Worm (Caenorhabditis elegans): ENCODE measurements around the gene otpl-4.

Gene otpl-4

ce11 chrV:8533916-8534315 is 3.2 kb upstream of the otpl-4 start:
- no peak for TF ChIP-seq snpc-4 (tag; optimal IDR thresholded peaks at IDR 0.05)
- no peak for TF ChIP-seq elt-2 (tag; optimal IDR thresholded peaks at IDR 0.05)
- TF ChIP-seq elt-1 (tag; optimal IDR thresholded peaks at IDR 0.05): peak; percentile 23
- TF ChIP-seq eor-1 (tag; optimal IDR thresholded peaks at IDR 0.05): no peak
- TF ChIP-seq egl-27 (tag; optimal IDR thresholded peaks at IDR 0.05): no peak
- TF ChIP-seq nhr-25 (tag; optimal IDR thresholded peaks at IDR 0.05): peak; percentile 75

ce11 chrV:8534534-8535283 is 2.4 kb upstream of the otpl-4 start, which contains the start of the genes his-6 and his-5:
Gene his-6, minus strand, starts transcription at chrV:8534977.
Gene his-5, plus strand, starts transcription at chrV:8535214.
- TF ChIP-seq nhr-43 (tag; optimal IDR thresholded peaks at IDR 0.05; ENCODE audit: poor library complexity, severe bottlenecking) (peak; percentile 26), nhr-25 (tag; optimal IDR thresholded peaks at IDR 0.05) (peak; percentile 50), elt-2 (tag; optimal IDR thresholded peaks at IDR 0.05) (peak; percentile 23)

- TF ChIP-seq nhr-23 (tag; optimal IDR thresholded peaks at IDR 0.05): no peak
- no peak for TF ChIP-seq zag-1 (tag; optimal IDR thresholded peaks at IDR 0.05)
- TF ChIP-seq egl-5 (tag; optimal IDR thresholded peaks at IDR 0.05): no peak
- no peak for TF ChIP-seq jun-1 (tag; optimal IDR thresholded peaks at IDR 0.05)
- no peak for TF ChIP-seq eor-1 (tag; optimal IDR thresholded peaks at IDR 0.05)
- TF ChIP-seq ztf-11 (tag; optimal IDR thresholded peaks at IDR 0.05): no peak
- no peak for TF ChIP-seq nhr-76 (tag; optimal IDR thresholded peaks at IDR 0.05)
- no peak for TF ChIP-seq nhr-25 (tag; optimal IDR thresholded peaks at IDR 0.05)
- no peak for TF ChIP-seq fkh-2 (tag; optimal IDR thresholded peaks at IDR 0.05)
- TF ChIP-seq nhr-11 (tag; optimal IDR thresholded peaks at IDR 0.05): no peak
- no peak for TF ChIP-seq unc-39 (tag; optimal IDR thresholded peaks at IDR 0.05)
- no peak for TF ChIP-seq unc-62 (GFP tag; optimal IDR thresholded peaks at IDR 0.05)
- TF ChIP-seq hmg-11 (tag; optimal IDR thresholded peaks at IDR 0.05): no peak
- no peak for TF ChIP-seq nhr-43 (tag; optimal IDR thresholded peaks at IDR 0.05; ENCODE audit: poor library complexity, severe bottlenecking)
- TF ChIP-seq elt-3 (tag; optimal IDR thresholded peaks at IDR 0.05): no peak
- TF ChIP-seq snpc-4 (tag; optimal IDR thresholded peaks at IDR 0.05): no peak
- no peak for TF ChIP-seq lsy-12 (tag; optimal IDR thresholded peaks at IDR 0.05)
- TF ChIP-seq ceh-9 (tag; optimal IDR thresholded peaks at IDR 0.05): no peak
- no peak for TF ChIP-seq pha-4 (tag; optimal IDR thresholded peaks at IDR 0.05)
- no peak for TF ChIP-seq ceh-16 (tag; optimal IDR thresholded peaks at IDR 0.05)
Observed at ce11 chrV:8536213-8536612, 918 bp upstream of the otpl-4 start, which contains the start of gene his-39. Gene his-39, plus strand, starts transcription at chrV:8536513.

- no peak for TF ChIP-seq nhr-67 (tag; optimal IDR thresholded peaks at IDR 0.05)
Observed at ce11 chrV:8545531-8546224, 8.5 kb downstream of the otpl-4 start, which contains the start of the genes slc-17.8 and asns-1. Gene slc-17.8, minus strand, starts transcription at chrV:8545581. Gene asns-1, plus strand, starts transcription at chrV:8546174.

DNA sequence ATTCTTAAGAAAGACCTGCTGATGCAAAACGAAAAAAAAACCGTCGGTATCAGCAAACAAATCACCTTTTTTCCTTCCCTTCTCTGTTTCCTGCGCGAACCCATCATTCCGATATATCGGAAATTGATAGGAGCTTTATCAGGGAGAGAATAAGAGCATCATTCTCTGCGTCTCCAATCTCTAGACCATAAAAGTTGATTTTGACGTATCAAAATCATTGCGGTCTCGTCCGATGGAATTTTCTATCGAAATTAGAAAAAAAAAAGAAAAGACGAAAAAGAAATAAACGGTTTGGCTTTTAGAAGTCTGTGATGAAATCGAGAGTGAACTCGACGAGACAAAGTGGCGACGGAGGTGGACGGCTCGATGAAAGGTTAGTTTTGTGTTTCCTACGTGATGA is 11.9 kb downstream of the otpl-4 start, which contains the start of gene stdh-4:
Gene stdh-4 (plus strand): TSS at position 301 of the 400 bp plus-strand sequence.
- TF ChIP-seq pqm-1 (tag; optimal IDR thresholded peaks at IDR 0.05): no peak
- TF ChIP-seq sea-2 (GFP tag; optimal IDR thresholded peaks at IDR 0.05): no peak
- TF ChIP-seq ceh-9 (tag; optimal IDR thresholded peaks at IDR 0.05): no peak
- TF ChIP-seq aly-2 (tag; optimal IDR thresholded peaks at IDR 0.05): no peak
- no peak for TF ChIP-seq ZK546.5 (tag; optimal IDR thresholded peaks at IDR 0.05)
- TF ChIP-seq zag-1 (tag; optimal IDR thresholded peaks at IDR 0.05): no peak
- TF ChIP-seq nhr-12 (tag; optimal IDR thresholded peaks at IDR 0.05): no peak
- TF ChIP-seq elt-1 (tag; optimal IDR thresholded peaks at IDR 0.05): no peak
- no peak for TF ChIP-seq ztf-11 (tag; optimal IDR thresholded peaks at IDR 0.05)
- TF ChIP-seq ama-1 (optimal IDR thresholded peaks at IDR 0.05): no peak
- no peak for TF ChIP-seq nhr-23 (tag; optimal IDR thresholded peaks at IDR 0.05)
- TF ChIP-seq lin-15B (tag; optimal IDR thresholded peaks at IDR 0.05): no peak
- no peak for TF ChIP-seq daf-12 (tag; optimal IDR thresholded peaks at IDR 0.05)
- TF ChIP-seq egl-5 (tag; optimal IDR thresholded peaks at IDR 0.05): no peak
- no peak for TF ChIP-seq lin-39 (tag; optimal IDR thresholded peaks at IDR 0.05)

All from whole organism, L3 larva.